Worm (Caenorhabditis elegans): ENCODE data around the gene csn-5.
A peak's percentile ranks its signal among the peaks of the same experiment; 100 is the strongest.

The csn-5 gene

ce11 chrIV:5657126-5657666 lies 7.9 kb downstream of the csn-5 start:
- TF ChIP-seq C34F6.9 (tag; optimal IDR thresholded peaks at IDR 0.05) = peak; percentile 76
- peak; percentile 17 for TF ChIP-seq ztf-4 (tag; optimal IDR thresholded peaks at IDR 0.05)
- TF ChIP-seq unc-55 (GFP tag; optimal IDR thresholded peaks at IDR 0.05) = peak; percentile 46
- TF ChIP-seq zag-1 (tag; optimal IDR thresholded peaks at IDR 0.05) = peak; percentile 49
- no peak for TF ChIP-seq peb-1 (tag; optimal IDR thresholded peaks at IDR 0.05)
- no peak for TF ChIP-seq unc-62 (GFP tag; optimal IDR thresholded peaks at IDR 0.05)
- peak; percentile 93 for TF ChIP-seq F13H6.1 (tag; optimal IDR thresholded peaks at IDR 0.05)
- TF ChIP-seq nhr-21 (tag; optimal IDR thresholded peaks at IDR 0.05) = peak; percentile 94
- TF ChIP-seq gmeb-1 (tag; optimal IDR thresholded peaks at IDR 0.05) = peak; percentile 60
- peak; percentile 90 for TF ChIP-seq sma-3 (GFP tag; optimal IDR thresholded peaks at IDR 0.05)
- TF ChIP-seq blmp-1 (tag; optimal IDR thresholded peaks at IDR 0.05; ENCODE audit: insufficient read depth) = peak; percentile 59
- no peak for TF ChIP-seq nhr-10 (tag; optimal IDR thresholded peaks at IDR 0.05)
- peak; percentile 58 to 71 for TF ChIP-seq mdl-1 (tag; optimal IDR thresholded peaks at IDR 0.05)
- peak; percentile 35 for TF ChIP-seq Y55F3AM.14 (GFP tag; optimal IDR thresholded peaks at IDR 0.05)
- TF ChIP-seq skn-1 (tag; optimal IDR thresholded peaks at IDR 0.05) = peak; percentile 100
- no peak for TF ChIP-seq nhr-237 (tag; optimal IDR thresholded peaks at IDR 0.05)
- peak; percentile 30 to 74 for TF ChIP-seq lsy-2 (tag; optimal IDR thresholded peaks at IDR 0.05)
- peak; percentile 83 for TF ChIP-seq nhr-6 (tag; optimal IDR thresholded peaks at IDR 0.05)
- peak; percentile 92 for TF ChIP-seq sma-9 (GFP tag; optimal IDR thresholded peaks at IDR 0.05)
- TF ChIP-seq sma-9 (tag; optimal IDR thresholded peaks at IDR 0.05) = peak; percentile 70
- no peak for TF ChIP-seq nhr-23 (tag; optimal IDR thresholded peaks at IDR 0.05)
- peak; percentile 56 for TF ChIP-seq fos-1 (tag; optimal IDR thresholded peaks at IDR 0.05)
- TF ChIP-seq elt-3 (tag; optimal IDR thresholded peaks at IDR 0.05) = no peak
- TF ChIP-seq sem-4 (tag; optimal IDR thresholded peaks at IDR 0.05) = peak; percentile 78
- TF ChIP-seq lin-11 (tag; optimal IDR thresholded peaks at IDR 0.05) = peak; percentile 33
- peak; percentile 90 for TF ChIP-seq nhr-129 (tag; optimal IDR thresholded peaks at IDR 0.05)
- TF ChIP-seq lin-13 (GFP tag; optimal IDR thresholded peaks at IDR 0.05) = peak; percentile 66
- TF ChIP-seq nhr-25 (tag; optimal IDR thresholded peaks at IDR 0.05) = peak; percentile 89
- peak; percentile 54 for TF ChIP-seq crh-2 (tag; optimal IDR thresholded peaks at IDR 0.05)
- TF ChIP-seq lin-39 (tag; optimal IDR thresholded peaks at IDR 0.05) = no peak
- peak; percentile 20 for TF ChIP-seq ceh-82 (tag; optimal IDR thresholded peaks at IDR 0.05)
- TF ChIP-seq egl-27 (tag; optimal IDR thresholded peaks at IDR 0.05) = peak; percentile 84

ce11 chrIV:5658225-5658624 lies 8.9 kb downstream of the csn-5 start:
- TF ChIP-seq lsy-2 (tag; optimal IDR thresholded peaks at IDR 0.05) = peak in 1 of 2 experiments; percentile 17
- TF ChIP-seq fos-1 (tag; optimal IDR thresholded peaks at IDR 0.05) = peak; percentile 13
- no peak for TF ChIP-seq mdl-1 (tag; optimal IDR thresholded peaks at IDR 0.05)
- no peak for TF ChIP-seq nhr-77 (tag; optimal IDR thresholded peaks at IDR 0.05)
- no peak for TF ChIP-seq nhr-21 (tag; optimal IDR thresholded peaks at IDR 0.05)
- no peak for TF ChIP-seq lin-11 (tag; optimal IDR thresholded peaks at IDR 0.05)
- TF ChIP-seq sma-9 (GFP tag; optimal IDR thresholded peaks at IDR 0.05) = peak; percentile 44
- no peak for TF ChIP-seq sma-9 (tag; optimal IDR thresholded peaks at IDR 0.05)

ce11 chrIV:5658897-5659296 lies 9.6 kb downstream of the csn-5 start:
- TF ChIP-seq fos-1 (tag; optimal IDR thresholded peaks at IDR 0.05) = peak; percentile 28
- TF ChIP-seq sma-9 (GFP tag; optimal IDR thresholded peaks at IDR 0.05) = peak; percentile 78
- no peak for TF ChIP-seq sma-9 (tag; optimal IDR thresholded peaks at IDR 0.05)
- no peak for TF ChIP-seq alr-1 (tag; optimal IDR thresholded peaks at IDR 0.05)

ce11 chrIV:5659461-5659860 lies 10.1 kb downstream of the csn-5 start:
- TF ChIP-seq Y55F3AM.14 (GFP tag; optimal IDR thresholded peaks at IDR 0.05) = no peak
- peak; percentile 34 for TF ChIP-seq F13H6.1 (tag; optimal IDR thresholded peaks at IDR 0.05)
- no peak for TF ChIP-seq ZK546.5 (tag; optimal IDR thresholded peaks at IDR 0.05)
- no peak for TF ChIP-seq unc-55 (GFP tag; optimal IDR thresholded peaks at IDR 0.05)
- peak; percentile 64 for TF ChIP-seq crh-2 (tag; optimal IDR thresholded peaks at IDR 0.05)
- peak; percentile 81 for TF ChIP-seq fos-1 (tag; optimal IDR thresholded peaks at IDR 0.05)
- TF ChIP-seq ztf-1 (GFP tag; conservative IDR thresholded peaks at IDR 0.05) = no peak
- TF ChIP-seq nhr-11 (tag; optimal IDR thresholded peaks at IDR 0.05) = no peak
- TF ChIP-seq ama-1 (optimal IDR thresholded peaks at IDR 0.05) = no peak
- no peak for TF ChIP-seq elt-3 (tag; optimal IDR thresholded peaks at IDR 0.05)
- no peak for TF ChIP-seq nhr-12 (tag; optimal IDR thresholded peaks at IDR 0.05)
- no peak for TF ChIP-seq ceh-82 (tag; optimal IDR thresholded peaks at IDR 0.05)
- peak; percentile 22 for TF ChIP-seq nhr-129 (tag; optimal IDR thresholded peaks at IDR 0.05)
- peak; percentile 97 for TF ChIP-seq skn-1 (tag; optimal IDR thresholded peaks at IDR 0.05)
- TF ChIP-seq lin-13 (GFP tag; optimal IDR thresholded peaks at IDR 0.05) = no peak
- peak; percentile 86 for TF ChIP-seq sma-9 (GFP tag; optimal IDR thresholded peaks at IDR 0.05)
- no peak for TF ChIP-seq sma-9 (tag; optimal IDR thresholded peaks at IDR 0.05)
- TF ChIP-seq aly-2 (tag; optimal IDR thresholded peaks at IDR 0.05) = no peak
- no peak for TF ChIP-seq sem-4 (tag; optimal IDR thresholded peaks at IDR 0.05)
- no peak for TF ChIP-seq ztf-11 (tag; optimal IDR thresholded peaks at IDR 0.05)
- no peak for TF ChIP-seq unc-62 (GFP tag; optimal IDR thresholded peaks at IDR 0.05)
- no peak for TF ChIP-seq zag-1 (tag; optimal IDR thresholded peaks at IDR 0.05)
- no peak for TF ChIP-seq nhr-23 (tag; optimal IDR thresholded peaks at IDR 0.05)
- TF ChIP-seq ztf-4 (tag; optimal IDR thresholded peaks at IDR 0.05) = no peak
- TF ChIP-seq egl-27 (tag; optimal IDR thresholded peaks at IDR 0.05) = no peak
- no peak for TF ChIP-seq snpc-4 (tag; optimal IDR thresholded peaks at IDR 0.05)
- no peak for TF ChIP-seq nhr-25 (tag; optimal IDR thresholded peaks at IDR 0.05)
- TF ChIP-seq R02D3.7 (tag; optimal IDR thresholded peaks at IDR 0.05) = no peak
- TF ChIP-seq C34F6.9 (tag; optimal IDR thresholded peaks at IDR 0.05) = no peak
- TF ChIP-seq alr-1 (tag; optimal IDR thresholded peaks at IDR 0.05) = no peak
- TF ChIP-seq mdl-1 (tag; optimal IDR thresholded peaks at IDR 0.05) = no peak
- no peak for TF ChIP-seq lin-39 (tag; optimal IDR thresholded peaks at IDR 0.05)
- peak; percentile 18 for TF ChIP-seq sma-3 (GFP tag; optimal IDR thresholded peaks at IDR 0.05)
- TF ChIP-seq gmeb-1 (tag; optimal IDR thresholded peaks at IDR 0.05) = peak; percentile 6
